Fruit fly (Drosophila melanogaster) whole organism, wandering third instar larva: ENCODE measurements around the gene mRpL51.

Source experiments
- CG9705 ChIP-seq: fragments of 200-800 bp; sonication (Bioruptor generic); optimal IDR thresholded peaks from 2 replicates; lab custom pipeline; 2018; ENCODE audit warnings: missing biosample characterization, mild to moderate bottlenecking, missing genetic modification characterization
- CrebA ChIP-seq: fragments of 200-800 bp; sonication (Bioruptor generic); optimal IDR thresholded peaks from 2 replicates; lab custom pipeline; 2016; ENCODE audit warnings: missing biosample characterization, mild to moderate bottlenecking, missing genetic modification characterization, borderline replicate concordance
- Dfd ChIP-seq: fragments of >200 bp; optimal IDR thresholded peaks from 2 replicates; lab custom pipeline; 2017; ENCODE audit warnings: missing biosample characterization, missing genetic modification characterization
- GATAd ChIP-seq: sonication (Bioruptor generic); optimal IDR thresholded peaks from 2 replicates; lab custom pipeline; 2016; ENCODE audit warnings: missing biosample characterization, missing genetic modification characterization
- Hnf4 ChIP-seq: fragments of 200-800 bp; sonication (Bioruptor generic); optimal IDR thresholded peaks from 2 replicates; lab custom pipeline; 2016; ENCODE audit warnings: missing biosample characterization, mild to moderate bottlenecking, missing genetic modification characterization
- Myc ChIP-seq: fragments of >200 bp; optimal IDR thresholded peaks from 2 replicates; lab custom pipeline; 2017
- dmrt93B ChIP-seq: fragments of 200-800 bp; sonication (Bioruptor generic); optimal IDR thresholded peaks from 2 replicates; lab custom pipeline; 2018; ENCODE audit warnings: missing biosample characterization, mild to moderate bottlenecking, missing genetic modification characterization
- h ChIP-seq: fragments of 200-800 bp; sonication (Bioruptor generic); optimal IDR thresholded peaks from 3 replicates; lab custom pipeline; 2016; ENCODE audit warnings: missing biosample characterization, mild to moderate bottlenecking, missing genetic modification characterization
- pan ChIP-seq: fragments of >200 bp; optimal IDR thresholded peaks from 2 replicates; lab custom pipeline; 2017
- psq ChIP-seq: fragments of 200-800 bp; sonication (Bioruptor generic); optimal IDR thresholded peaks from 3 replicates; lab custom pipeline; 2017; ENCODE audit warnings: missing biosample characterization, mild to moderate bottlenecking, missing genetic modification characterization, moderate library complexity
- sage ChIP-seq: fragments of 200-800 bp; sonication (Bioruptor generic); optimal IDR thresholded peaks from 2 replicates; lab custom pipeline; 2016; ENCODE audit warnings: missing biosample characterization, mild to moderate bottlenecking, missing genetic modification characterization
- tai ChIP-seq: sonication (Bioruptor generic); optimal IDR thresholded peaks from 2 replicates; lab custom pipeline; 2016; ENCODE audit warnings: missing biosample characterization, missing genetic modification characterization

DNA sequence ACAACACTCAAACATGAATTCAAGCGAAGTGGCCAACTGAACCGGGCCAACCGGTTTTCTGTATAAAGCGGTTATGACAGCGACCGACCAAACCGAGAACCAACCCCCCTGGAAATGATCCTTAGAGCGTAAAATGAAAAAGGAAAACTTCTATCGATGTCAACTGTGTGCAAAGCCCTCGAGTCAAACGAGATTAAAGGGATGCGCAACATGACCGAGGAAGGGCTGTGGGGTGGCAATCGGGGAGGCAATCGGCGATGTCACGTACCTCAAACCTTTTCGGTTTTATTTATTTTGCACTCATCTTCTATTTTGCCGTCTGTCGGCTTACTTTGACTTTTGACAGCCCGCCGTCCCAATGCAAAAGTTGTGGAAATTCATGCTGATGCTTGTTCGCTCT, 39.0 kb upstream of the mRpL51 start:
- TF ChIP-seq Hnf4 (GFP tag; lab: Kevin White, UChicago) (no peak), dmrt93B (GFP tag; lab: Kevin White, UChicago) (no peak), CrebA (GFP tag; lab: Kevin White, UChicago) (no peak), CG9705 (GFP tag; lab: Kevin White, UChicago) (no peak), h (no peak), Dfd (GFP tag; lab: Kevin White, UChicago) (no peak), tai (GFP tag; lab: Kevin White, UChicago) (no peak), psq (GFP tag; lab: Kevin White, UChicago) (no peak), GATAd (GFP tag; lab: Kevin White, UChicago) (no peak), sage (GFP tag; lab: Kevin White, UChicago) (no peak), Myc (no peak), pan (no peak)
